Fruit fly (Drosophila melanogaster): Measurements from ENCODE around the gene CG13476.

dm6 chr3L:14706461-14706880 is 1.2 kb downstream of the CG13476 start:
- TF ChIP-seq Hr78 (GFP tag; optimal IDR thresholded peaks at IDR 0.05) (no peak), foxo (GFP tag; optimal IDR thresholded peaks at IDR 0.05) (no peak), psq (GFP tag; optimal IDR thresholded peaks at IDR 0.05) (peak; percentile 92), Abd-B (GFP tag; optimal IDR thresholded peaks at IDR 0.05) (no peak), OdsH (GFP tag; optimal IDR thresholded peaks at IDR 0.05) (no peak), sage (GFP tag; optimal IDR thresholded peaks at IDR 0.05) (no peak), br (GFP tag; optimal IDR thresholded peaks at IDR 0.05) (no peak), usp (GFP tag; optimal IDR thresholded peaks at IDR 0.05) (no peak), pan (optimal IDR thresholded peaks at IDR 0.05) (no peak)
